Fruit fly (Drosophila melanogaster) whole organism: ENCODE measurements around the gene eIF4E1.

ENCODE experiments used
- CG8478 ChIP-seq: fragments of >200 bp; optimal IDR thresholded peaks from 2 replicates; lab custom pipeline; 2018; ENCODE audit warnings: inconsistent platforms
- Dll ChIP-seq: fragments of >200 bp; optimal IDR thresholded peaks from 2 replicates; lab custom pipeline; 2017
- EcR ChIP-seq, 2 experiments: fragments of >200 bp; optimal IDR thresholded peaks; 2 replicates each; lab custom pipeline; 2017; ENCODE audit warnings: missing biosample characterization in 2 of 2, missing genetic modification characterization in 2 of 2, missing genetic modification reagents in 2 of 2
- pan ChIP-seq: fragments of >200 bp; optimal IDR thresholded peaks from 2 replicates; lab custom pipeline; 2017
- psq ChIP-seq: fragments of >200 bp; optimal IDR thresholded peaks from 2 replicates; lab custom pipeline; 2017
- usp ChIP-seq: fragments of >200 bp; optimal IDR thresholded peaks from 2 replicates; lab custom pipeline; 2017; ENCODE audit warnings: missing biosample characterization, missing genetic modification characterization, mixed read lengths

DNA sequence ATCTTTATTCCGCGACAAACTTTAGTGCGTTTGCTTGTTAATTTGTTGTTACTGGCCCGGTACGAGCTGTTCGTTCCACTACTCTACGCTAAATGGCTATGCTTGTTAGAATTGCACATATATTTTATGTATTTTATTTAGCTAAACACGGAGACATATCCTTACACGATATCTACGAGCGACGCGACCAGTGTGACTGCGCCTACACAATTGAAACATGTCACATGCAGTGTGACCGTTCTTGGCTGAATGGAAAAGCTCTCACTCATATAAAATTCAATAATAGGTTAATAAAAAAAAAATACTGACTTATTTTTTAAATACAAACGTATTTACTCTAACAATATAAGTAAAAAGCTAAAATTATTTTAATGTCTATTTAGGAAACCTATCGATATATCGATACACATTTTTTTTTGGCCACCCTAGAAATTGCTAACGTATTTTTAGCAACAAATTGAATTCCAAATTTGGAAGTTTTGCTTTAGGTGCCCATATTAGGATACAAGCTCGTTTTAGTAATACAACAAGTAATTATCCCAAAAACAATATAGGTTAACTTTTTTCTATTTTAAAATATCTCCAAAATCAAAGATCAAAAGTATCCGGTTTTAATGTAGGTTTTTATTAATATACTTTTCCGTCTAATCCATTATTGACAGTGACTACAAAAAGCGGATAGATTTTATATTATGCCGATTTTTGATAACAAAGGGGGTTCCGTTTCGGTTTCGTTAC, 3.1 kb downstream of the eIF4E1 start, which contains the start of gene CG4080:
- no peak for TF ChIP-seq usp (GFP tag; lab: Kevin White, UChicago)
- TF ChIP-seq pan = no peak
- no peak for TF ChIP-seq CG8478
- TF ChIP-seq Dll = no peak
- TF ChIP-seq psq (lab: Kevin White, UChicago) = no peak
- no peak for TF ChIP-seq EcR (GFP tag; optimal IDR thresholded peaks at IDR 0.05; lab: Kevin White, UChicago)
